Fruit fly (Drosophila melanogaster): Measurements from ENCODE around the gene Ac13E.

Gene Ac13E

dm6 chrX:15471904-15472303, 82.2 kb downstream of the Ac13E start, which contains the start of the genes Grip128 and Alg14:
Grip128 (minus strand) TSS chrX:15472119.
Alg14 (plus strand) TSS chrX:15472164.
- TF ChIP-seq EcR (GFP tag; optimal IDR thresholded peaks at IDR 0.05) = no peak
- TF ChIP-seq pan (optimal IDR thresholded peaks at IDR 0.05) = no peak
- no peak for TF ChIP-seq Dll (optimal IDR thresholded peaks at IDR 0.05)
- TF ChIP-seq CG8478 (optimal IDR thresholded peaks at IDR 0.05) = no peak
- no peak for TF ChIP-seq psq (optimal IDR thresholded peaks at IDR 0.05)
- TF ChIP-seq usp (GFP tag; optimal IDR thresholded peaks at IDR 0.05) = no peak

- TF ChIP-seq usp (GFP tag; optimal IDR thresholded peaks at IDR 0.05) = no peak
- TF ChIP-seq psq (optimal IDR thresholded peaks at IDR 0.05) = no peak
- TF ChIP-seq Dll (optimal IDR thresholded peaks at IDR 0.05) = no peak
- no peak for TF ChIP-seq EcR (GFP tag; optimal IDR thresholded peaks at IDR 0.05)
- no peak for TF ChIP-seq CG8478 (optimal IDR thresholded peaks at IDR 0.05)
- no peak for TF ChIP-seq pan (optimal IDR thresholded peaks at IDR 0.05)
These were observed 86.6 kb downstream of the Ac13E start, which contains the start of the genes CG15642 and CG15641 for dm6 chrX:15467402-15467941. CG15642 (minus strand) TSS chrX:15467757. CG15641 (plus strand) TSS chrX:15467891.

dm6 chrX:15465410-15465809, 88.7 kb downstream of the Ac13E start:
- TF ChIP-seq CG8478 (optimal IDR thresholded peaks at IDR 0.05) (no peak), psq (optimal IDR thresholded peaks at IDR 0.05) (no peak), usp (GFP tag; optimal IDR thresholded peaks at IDR 0.05) (no peak), Dll (optimal IDR thresholded peaks at IDR 0.05) (no peak)

- TF ChIP-seq EcR (GFP tag; optimal IDR thresholded peaks at IDR 0.05) (no peak), CG8478 (optimal IDR thresholded peaks at IDR 0.05) (no peak), psq (optimal IDR thresholded peaks at IDR 0.05) (no peak), pan (optimal IDR thresholded peaks at IDR 0.05) (no peak), usp (GFP tag; optimal IDR thresholded peaks at IDR 0.05) (no peak), Dll (optimal IDR thresholded peaks at IDR 0.05) (no peak)
These were observed 89.5 kb downstream of the Ac13E start for dm6 chrX:15464531-15464930.

- no peak for TF ChIP-seq Dll (optimal IDR thresholded peaks at IDR 0.05)
- TF ChIP-seq CG8478 (optimal IDR thresholded peaks at IDR 0.05) = no peak
- TF ChIP-seq EcR (GFP tag; optimal IDR thresholded peaks at IDR 0.05) = no peak
- TF ChIP-seq pan (optimal IDR thresholded peaks at IDR 0.05) = no peak
- TF ChIP-seq psq (optimal IDR thresholded peaks at IDR 0.05) = no peak
- no peak for TF ChIP-seq usp (GFP tag; optimal IDR thresholded peaks at IDR 0.05)
These were observed 91.6 kb downstream of the Ac13E start, which contains the start of the genes shtd, CG6294 and CG6299 for dm6 chrX:15462436-15462857. shtd (minus strand) TSS chrX:15462441. CG6294 (plus strand) TSS chrX:15462722. CG6299 (plus strand) TSS chrX:15462722.
